Worm (Caenorhabditis elegans): ENCODE measurements around the gene lact-7.

- no peak for TF ChIP-seq attf-6 (GFP tag; IDR thresholded peaks at IDR 0.05)
- TF ChIP-seq snpc-4 (GFP tag; optimal IDR thresholded peaks at IDR 0.05): no peak
- no peak for TF ChIP-seq snpc-4 (tag; optimal IDR thresholded peaks at IDR 0.05)
- TF ChIP-seq ama-1 (optimal IDR thresholded peaks at IDR 0.05): no peak
- no peak for TF ChIP-seq ama-1 (GFP tag; optimal IDR thresholded peaks at IDR 0.05)
- TF ChIP-seq nhr-80 (tag; optimal IDR thresholded peaks at IDR 0.05): peak; percentile 81
- TF ChIP-seq rcor-1 (GFP tag; IDR thresholded peaks at IDR 0.05): no peak
- no peak for TF ChIP-seq efl-1 (GFP tag; optimal IDR thresholded peaks at IDR 0.05)
- TF ChIP-seq F22D6.2 (tag; optimal IDR thresholded peaks at IDR 0.05): no peak
Measured at ce11 chrX:11723781-11724201, 35.1 kb upstream of the lact-7 start, which contains the start of gene D1053.4.
